Worm (Caenorhabditis elegans): ENCODE data around the gene spp-16.

DNA sequence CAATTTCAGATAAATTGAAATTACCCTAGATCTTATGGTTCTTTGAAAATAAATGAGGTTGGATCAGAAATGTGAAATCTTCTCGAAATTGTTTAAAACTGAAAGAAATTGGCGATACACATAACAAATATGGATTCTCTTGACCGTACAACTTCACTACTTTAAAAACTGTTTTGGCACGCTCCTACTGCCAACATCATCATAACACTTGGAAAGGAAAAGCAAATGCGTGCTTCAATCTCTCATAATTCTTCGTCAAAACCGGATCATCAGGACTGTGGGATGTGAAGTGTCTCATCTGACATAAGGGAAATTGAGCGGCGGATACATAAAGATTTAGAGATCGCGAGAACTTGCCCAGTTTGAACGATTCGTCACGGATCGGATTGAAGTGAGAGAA is 3.0 kb downstream of the spp-16 start, which contains the start of gene F32D8.7:
- no peak for TF ChIP-seq fkh-10 (GFP tag; optimal IDR thresholded peaks at IDR 0.05)
- no peak for TF ChIP-seq ztf-11 (tag; optimal IDR thresholded peaks at IDR 0.05)
- no peak for TF ChIP-seq tbx-2 (tag; optimal IDR thresholded peaks at IDR 0.05)
- no peak for TF ChIP-seq pqm-1 (tag; optimal IDR thresholded peaks at IDR 0.05)
- TF ChIP-seq mdl-1 (tag; optimal IDR thresholded peaks at IDR 0.05) = no peak
- TF ChIP-seq nhr-12 (tag; optimal IDR thresholded peaks at IDR 0.05) = no peak
- TF ChIP-seq snpc-4 (tag; optimal IDR thresholded peaks at IDR 0.05) = no peak
- TF ChIP-seq nhr-237 (tag; optimal IDR thresholded peaks at IDR 0.05) = no peak
- TF ChIP-seq unc-62 (GFP tag; optimal IDR thresholded peaks at IDR 0.05) = no peak
- no peak for TF ChIP-seq nhr-11 (tag; optimal IDR thresholded peaks at IDR 0.05)
- no peak for TF ChIP-seq zag-1 (tag; optimal IDR thresholded peaks at IDR 0.05)
